Fruit fly (Drosophila melanogaster): ENCODE measurements around the gene rump.

The rump gene

dm6 chr3R:9503329-9504088 is 6.6 kb downstream of the rump start (continued):
- no peak; the same call in 1 of the 2 replicates for TF ChIP-seq Rfx (GFP tag; IDR thresholded peaks at IDR 0.05)
- peak; percentile 99 for TF ChIP-seq twi (tag; optimal IDR thresholded peaks at IDR 0.05)
- TF ChIP-seq croc (GFP tag; conservative IDR thresholded peaks at IDR 0.05), result no peak
- no peak for TF ChIP-seq MBD-R2 (GFP tag; IDR thresholded peaks at IDR 0.05)
- no peak for TF ChIP-seq gsb-n (tag; optimal IDR thresholded peaks at IDR 0.05)

dm6 chr3R:9502416-9502763 is 7.7 kb downstream of the rump start, which contains the start of gene RhoL:
TSS of gene RhoL (minus strand) at chr3R:9502581.
- TF ChIP-seq Atf-2 (GFP tag; optimal IDR thresholded peaks at IDR 0.05) (no peak), ERR (GFP tag; optimal IDR thresholded peaks at IDR 0.05) (no peak), CTCF (GFP tag; optimal IDR thresholded peaks at IDR 0.05) (no peak), CG4424 (GFP tag; optimal IDR thresholded peaks at IDR 0.05) (no peak), CG12299 (tag; optimal IDR thresholded peaks at IDR 0.05) (peak; percentile 0), cwo (GFP tag; optimal IDR thresholded peaks at IDR 0.05) (peak; percentile 7), CG1832 (GFP tag; optimal IDR thresholded peaks at IDR 0.05) (no peak), CG11398 (GFP tag; optimal IDR thresholded peaks at IDR 0.05) (no peak), CG6765 (GFP tag; optimal IDR thresholded peaks at IDR 0.05) (peak; percentile 32), PHDP (tag; optimal IDR thresholded peaks at IDR 0.05) (no peak), CoRest (tag; optimal IDR thresholded peaks at IDR 0.05) (no peak), CG12744 (GFP tag; optimal IDR thresholded peaks at IDR 0.05) (peak; percentile 0), CG30403 (GFP tag; optimal IDR thresholded peaks at IDR 0.05) (no peak), CG33557 (GFP tag; optimal IDR thresholded peaks at IDR 0.05) (no peak), Atf6 (GFP tag; IDR thresholded peaks at IDR 0.05) (no peak), CG6683 (GFP tag; optimal IDR thresholded peaks at IDR 0.05) (no peak), CG11247 (GFP tag; IDR thresholded peaks at IDR 0.05) (no peak), MTF-1 (GFP tag; optimal IDR thresholded peaks at IDR 0.05; ENCODE audit: borderline replicate concordance) (no peak), CG7987 (GFP tag; optimal IDR thresholded peaks at IDR 0.05) (peak; percentile 29), Fer2 (tag; optimal IDR thresholded peaks at IDR 0.05) (no peak), salm (tag; optimal IDR thresholded peaks at IDR 0.05) (peak; percentile 8), CG3726 (GFP tag; IDR thresholded peaks at IDR 0.05) (no peak), ash1 (GFP tag; optimal IDR thresholded peaks at IDR 0.05) (peak; percentile 1), prd (optimal IDR thresholded peaks at IDR 0.05) (no peak), prd (GFP tag; IDR thresholded peaks at IDR 0.05) (no peak), Scr (GFP tag; IDR thresholded peaks at IDR 0.05; ENCODE audit: partially characterized antibody) (0 out of 2 replicates have a peak, but pooled peaks have one; percentile 28), cato (GFP tag; optimal IDR thresholded peaks at IDR 0.05; ENCODE audit: borderline replicate concordance) (no peak), CG2712 (tag; optimal IDR thresholded peaks at IDR 0.05) (peak; percentile 27), bcd (GFP tag; optimal IDR thresholded peaks at IDR 0.05) (no peak), grn (GFP tag; optimal IDR thresholded peaks at IDR 0.05) (peak; percentile 43), rib (GFP tag; IDR thresholded peaks at IDR 0.05) (peak; percentile 38; the same call in 1 of the 2 replicates), CG5245 (GFP tag; optimal IDR thresholded peaks at IDR 0.05) (no peak), Six4 (GFP tag; optimal IDR thresholded peaks at IDR 0.05) (no peak), Dad (GFP tag; optimal IDR thresholded peaks at IDR 0.05) (peak; percentile 39), fru (optimal IDR thresholded peaks at IDR 0.05) (no peak), chm (GFP tag; IDR thresholded peaks at IDR 0.05) (peak; percentile 67), HmgZ (tag; optimal IDR thresholded peaks at IDR 0.05) (peak; percentile 75), vfl (GFP tag; optimal IDR thresholded peaks at IDR 0.05) (no peak), Nf-YC (tag; optimal IDR thresholded peaks at IDR 0.05) (peak; percentile 67), knrl (GFP tag; IDR thresholded peaks at IDR 0.05; ENCODE audit: partially characterized antibody) (no peak), CG1233 (GFP tag; optimal IDR thresholded peaks at IDR 0.05) (no peak), Optix (GFP tag; IDR thresholded peaks at IDR 0.05) (no peak), Trl (optimal IDR thresholded peaks at IDR 0.05) (peak; percentile 93), Trl (GFP tag; optimal IDR thresholded peaks at IDR 0.05) (peak; percentile 38), CG8478 (optimal IDR thresholded peaks at IDR 0.05) (no peak), toy (GFP tag; IDR thresholded peaks at IDR 0.05) (0 out of 2 replicates have a peak, but pooled peaks have one; percentile 40)
